Fruit fly (Drosophila melanogaster) S2 (cell line): Measurements from ENCODE around the gene CG4570.

Experiments used
- CG8478 ChIP-seq: fragments of >200 bp; optimal IDR thresholded peaks from 2 replicates; lab custom pipeline; 2018
- CTCF ChIP-seq, 2 experiments: fragments of >200 bp; optimal IDR thresholded peaks; 2 replicates each; lab custom pipeline; 2018

DNA sequence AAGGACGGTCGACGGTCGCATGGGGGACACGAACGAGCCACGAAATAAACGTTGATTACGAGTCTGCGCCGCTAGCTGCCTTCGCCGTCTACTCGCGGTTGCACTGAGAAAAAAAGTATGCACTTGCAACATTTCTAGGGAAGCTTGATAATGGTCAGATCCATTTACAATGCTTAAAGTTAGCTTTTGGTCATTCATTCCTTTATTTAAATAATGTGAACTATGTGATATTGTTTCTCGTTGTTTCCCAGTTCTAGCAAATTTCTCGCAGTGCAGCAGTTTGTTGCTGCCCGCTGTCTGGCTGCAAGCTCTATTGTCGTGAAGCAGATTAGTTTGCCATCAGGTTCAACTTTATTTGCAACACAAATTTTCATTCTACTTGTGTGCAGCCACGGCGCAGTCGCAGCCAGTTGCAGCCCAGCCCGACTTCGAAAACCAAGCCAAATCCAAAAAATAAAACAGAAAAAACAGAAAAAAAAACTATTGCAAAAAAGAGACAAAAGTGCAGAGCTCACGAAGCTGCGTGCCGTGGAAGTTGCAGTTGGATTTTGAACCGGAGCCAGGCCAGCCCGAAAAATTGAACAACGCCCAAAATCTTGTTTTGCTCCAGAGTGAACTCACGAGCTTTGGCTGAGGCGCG is 24.0 kb upstream of the CG4570 start:
- TF ChIP-seq CG8478 (lab: Kevin White, UChicago) (no peak), CTCF (optimal IDR thresholded peaks at IDR 0.05; lab: Kevin White, UChicago) (no peak)
